Worm (Caenorhabditis elegans): ENCODE measurements around the gene F56D6.8.

DNA sequence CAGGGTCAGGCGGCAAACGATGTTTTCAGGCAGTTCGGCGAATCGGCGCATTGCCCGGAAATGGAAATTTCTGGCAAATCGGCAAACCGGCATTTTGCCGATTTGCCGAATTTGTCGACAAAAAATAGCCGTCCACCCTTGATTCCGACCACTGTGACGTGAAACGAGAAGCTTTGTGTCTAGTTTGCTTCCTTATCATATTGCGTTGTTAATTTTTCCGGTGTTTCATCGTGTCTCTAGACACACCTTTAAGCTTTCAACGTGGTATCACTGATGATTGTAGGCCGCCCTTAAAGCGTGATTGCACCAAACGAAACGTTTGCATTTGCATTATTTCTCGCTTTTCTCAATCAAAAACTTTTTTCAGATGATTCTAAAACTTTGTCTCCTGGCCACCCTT lies 42.9 kb upstream of the F56D6.8 start, which contains the start of gene clec-71:
- TF ChIP-seq tlp-1 (tag; optimal IDR thresholded peaks at IDR 0.05) (no peak), ama-1 (optimal IDR thresholded peaks at IDR 0.05) (no peak), mdl-1 (tag; optimal IDR thresholded peaks at IDR 0.05) (no peak), hlh-4 (tag; optimal IDR thresholded peaks at IDR 0.05) (no peak), lin-39 (tag; optimal IDR thresholded peaks at IDR 0.05) (no peak), aly-2 (tag; optimal IDR thresholded peaks at IDR 0.05) (no peak), lsy-2 (tag; optimal IDR thresholded peaks at IDR 0.05) (no peak), vab-15 (tag; optimal IDR thresholded peaks at IDR 0.05) (no peak)

Data from whole organism, L1 larva.